Worm (Caenorhabditis elegans) whole organism, early embryonic: ENCODE results near the gene fubl-3.

Experiments used
- B0310.2 ChIP-seq: sonication (generic microtip); optimal IDR thresholded peaks from 2 replicates; lab custom pipeline; 2016; ENCODE audit warnings: mild to moderate bottlenecking, missing genetic modification characterization, missing compliant biosample characterization
- F13C5.2 ChIP-seq: sonication (generic microtip); optimal IDR thresholded peaks from 2 replicates; lab custom pipeline; 2017; ENCODE audit warnings: mild to moderate bottlenecking, missing genetic modification characterization, inconsistent platforms, missing compliant biosample characterization
- aly-1 ChIP-seq: sonication (generic microtip); optimal IDR thresholded peaks from 2 replicates; lab custom pipeline; 2016; ENCODE audit warnings: missing genetic modification characterization, missing compliant biosample characterization
- ama-1 ChIP-seq: fragments of 150-350 bp; optimal IDR thresholded peaks from 2 replicates; lab custom pipeline; 2014
- ceh-13 ChIP-seq: fragments of 200-800 bp; sonication (Bioruptor generic); optimal IDR thresholded peaks from 2 replicates; lab custom pipeline; 2018; ENCODE audit warnings: mild to moderate bottlenecking, missing genetic modification characterization, missing compliant biosample characterization
- ceh-36 ChIP-seq: sonication (generic microtip); optimal IDR thresholded peaks from 2 replicates; lab custom pipeline; 2016; ENCODE audit warnings: missing genetic modification characterization, inconsistent platforms, missing compliant biosample characterization
- ets-7 ChIP-seq: sonication (generic microtip); optimal IDR thresholded peaks from 2 replicates; lab custom pipeline; 2016; ENCODE audit warnings: missing genotype, missing genetic modification characterization, missing compliant biosample characterization
- flt-1 ChIP-seq: fragments of 200-800 bp; sonication (Bioruptor generic); IDR thresholded peaks from 2 replicates; pipeline ENCODE4 v1.3.6; 2022; ENCODE audit warnings: missing genetic modification characterization, missing compliant biosample characterization
- hmbx-1 ChIP-seq: sonication (generic microtip); optimal IDR thresholded peaks from 2 replicates; lab custom pipeline; 2016; ENCODE audit warnings: mild to moderate bottlenecking, missing genetic modification characterization, missing compliant biosample characterization
- hmg-4 ChIP-seq: fragments of 200-800 bp; sonication (Bioruptor generic); optimal IDR thresholded peaks from 2 replicates; lab custom pipeline; 2018; ENCODE audit warnings: mild to moderate bottlenecking, missing genetic modification characterization, missing compliant biosample characterization
- hnd-1 ChIP-seq: sonication (generic microtip); optimal IDR thresholded peaks from 2 replicates; lab custom pipeline; 2016; ENCODE audit warnings: missing genetic modification characterization, missing compliant biosample characterization
- pes-1 ChIP-seq: fragments of 200-800 bp; sonication (Bioruptor generic); IDR thresholded peaks from 2 replicates; pipeline ENCODE4 v1.3.6; 2022; ENCODE audit warnings: missing genetic modification reagents, missing genetic modification characterization, missing compliant biosample characterization
- scrt-1 ChIP-seq: fragments of 200-800 bp; sonication (Bioruptor generic); IDR thresholded peaks from 2 replicates; pipeline ENCODE4 v1.3.6; 2022; ENCODE audit warnings: missing genetic modification characterization, missing compliant biosample characterization
- sea-1 ChIP-seq: fragments of 200-800 bp; sonication (Bioruptor generic); conservative IDR thresholded peaks from 2 replicates; pipeline ENCODE4 v1.3.6; 2022; ENCODE audit warnings: missing genetic modification characterization, missing compliant biosample characterization
- tbx-11 ChIP-seq: fragments of 200-800 bp; sonication (Bioruptor generic); IDR thresholded peaks from 2 replicates; pipeline ENCODE4 v1.3.6; 2022; ENCODE audit warnings: missing genetic modification characterization, missing compliant biosample characterization
- tbx-37 ChIP-seq: fragments of 200-800 bp; sonication (Bioruptor generic); conservative IDR thresholded peaks from 2 replicates; pipeline ENCODE4 v1.3.6; 2022; ENCODE audit warnings: missing genetic modification reagents, missing genetic modification characterization, missing compliant biosample characterization
- tra-4 ChIP-seq: sonication (generic microtip); optimal IDR thresholded peaks from 2 replicates; lab custom pipeline; 2017; ENCODE audit warnings: missing genetic modification characterization, missing compliant biosample characterization

Gene fubl-3

DNA sequence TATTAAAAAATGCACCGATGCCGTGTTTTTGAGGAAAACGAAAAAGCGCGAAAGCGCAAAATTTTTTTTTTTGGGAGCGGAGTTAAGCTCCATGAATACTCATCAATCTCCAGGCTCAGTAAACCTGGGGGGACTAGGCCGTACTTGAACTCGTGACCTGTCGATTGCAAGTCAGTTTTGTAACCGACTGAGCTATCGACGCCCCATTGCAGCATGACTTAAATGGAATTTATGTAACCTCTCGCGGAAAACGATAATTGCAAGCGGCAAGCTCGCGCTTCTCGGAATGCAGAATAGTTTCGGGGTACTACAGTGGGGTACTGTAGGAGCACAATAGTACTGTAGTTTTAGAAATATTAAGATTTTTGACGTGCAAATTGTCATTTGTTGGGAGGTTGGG is 33.8 kb upstream of the fubl-3 start:
- TF ChIP-seq aly-1 (tag; lab: Kevin White, UChicago) (no peak), scrt-1 (no peak), F13C5.2 (tag; lab: Kevin White, UChicago) (no peak), sea-1 (no peak), hmbx-1 (tag; lab: Kevin White, UChicago) (no peak), pes-1 (no peak), ama-1 (lab: Kevin White, UChicago) (no peak), ceh-36 (tag; lab: Kevin White, UChicago) (no peak), ets-7 (tag; lab: Kevin White, UChicago) (no peak), tbx-11 (GFP tag; lab: Robert Waterston, UW) (no peak), flt-1 (no peak), hnd-1 (tag; lab: Kevin White, UChicago) (no peak), B0310.2 (no peak), hmg-4 (GFP tag; lab: Kevin White, UChicago) (no peak), tbx-37 (no peak), ceh-13 (GFP tag; lab: Kevin White, UChicago) (no peak), tra-4 (no peak)

ce11 chrX:17401264-17401663 is 33.0 kb upstream of the fubl-3 start, which contains the start of gene F11C7.6:
F11C7.6 (plus strand) TSS chrX:17401564.
- TF ChIP-seq F13C5.2 (tag; lab: Kevin White, UChicago) (no peak), hmg-4 (GFP tag; lab: Kevin White, UChicago) (no peak), scrt-1 (no peak), sea-1 (no peak), ets-7 (tag; lab: Kevin White, UChicago) (no peak), B0310.2 (no peak), hmbx-1 (tag; lab: Kevin White, UChicago) (no peak), ama-1 (lab: Kevin White, UChicago) (no peak), ceh-13 (GFP tag; lab: Kevin White, UChicago) (no peak)

DNA sequence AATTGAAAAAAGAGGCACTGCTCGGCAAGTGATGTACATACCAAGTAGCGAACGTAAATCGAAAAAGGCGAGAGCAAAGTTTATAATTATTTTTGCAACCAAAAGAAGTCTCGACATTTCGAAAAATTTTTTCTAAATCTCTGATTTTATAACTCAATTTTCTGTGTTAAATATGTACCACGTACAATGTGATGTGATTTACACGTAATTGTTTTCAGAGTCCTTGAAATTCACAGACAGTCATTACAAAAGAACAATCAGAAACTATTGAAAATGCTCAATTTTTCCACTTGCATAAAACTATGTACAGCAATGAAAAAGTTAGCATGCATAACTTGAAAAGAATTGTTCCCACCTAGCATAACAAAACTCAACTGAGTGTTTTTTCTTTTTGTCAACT is 31.2 kb upstream of the fubl-3 start:
- TF ChIP-seq F13C5.2 (tag; lab: Kevin White, UChicago) (no peak), hmg-4 (GFP tag; lab: Kevin White, UChicago) (no peak), ceh-36 (tag; lab: Kevin White, UChicago) (no peak), flt-1 (no peak), hnd-1 (tag; lab: Kevin White, UChicago) (no peak), ets-7 (tag; lab: Kevin White, UChicago) (no peak), pes-1 (no peak), aly-1 (tag; lab: Kevin White, UChicago) (no peak), B0310.2 (no peak), ama-1 (lab: Kevin White, UChicago) (no peak), scrt-1 (no peak), tbx-11 (GFP tag; lab: Robert Waterston, UW) (no peak), sea-1 (no peak), tbx-37 (no peak), hmbx-1 (tag; lab: Kevin White, UChicago) (no peak), tra-4 (no peak), ceh-13 (GFP tag; lab: Kevin White, UChicago) (no peak)

DNA sequence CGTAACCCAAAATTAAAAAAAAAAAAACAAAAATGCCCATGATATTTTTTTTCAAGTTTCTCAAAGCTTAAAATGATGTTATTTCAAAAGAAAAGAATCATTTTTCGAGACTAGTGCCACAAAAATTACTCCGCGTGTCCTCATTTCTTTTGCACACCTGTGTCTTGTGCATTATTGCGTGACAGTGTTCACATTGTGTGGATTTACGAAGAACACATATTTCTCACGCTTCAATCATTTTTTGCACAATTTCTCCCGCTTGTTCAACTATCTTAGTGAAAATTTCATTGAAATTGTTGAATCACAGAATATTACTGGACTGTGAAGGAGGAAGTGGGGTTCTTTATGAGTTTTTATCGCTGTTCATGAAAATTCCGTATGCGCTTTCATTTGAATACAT is 25.4 kb upstream of the fubl-3 start:
- TF ChIP-seq ceh-36 (tag; lab: Kevin White, UChicago) (no peak), hmbx-1 (tag; lab: Kevin White, UChicago) (no peak), sea-1 (no peak), F13C5.2 (tag; lab: Kevin White, UChicago) (no peak), hnd-1 (tag; lab: Kevin White, UChicago) (no peak), ama-1 (lab: Kevin White, UChicago) (no peak), tra-4 (no peak), flt-1 (no peak), ceh-13 (GFP tag; lab: Kevin White, UChicago) (no peak), ets-7 (tag; lab: Kevin White, UChicago) (no peak), hmg-4 (GFP tag; lab: Kevin White, UChicago) (no peak), tbx-37 (no peak), B0310.2 (no peak), pes-1 (no peak), aly-1 (tag; lab: Kevin White, UChicago) (no peak)

ce11 chrX:17412642-17413041 is 21.6 kb upstream of the fubl-3 start:
- TF ChIP-seq flt-1 (no peak), scrt-1 (no peak), ets-7 (tag; lab: Kevin White, UChicago) (no peak), F13C5.2 (tag; lab: Kevin White, UChicago) (no peak)

- TF ChIP-seq F13C5.2 (tag; lab: Kevin White, UChicago), result no peak
- TF ChIP-seq sea-1, result no peak
- no peak for TF ChIP-seq aly-1 (tag; lab: Kevin White, UChicago)
- TF ChIP-seq B0310.2, result no peak
- no peak for TF ChIP-seq tbx-37
- TF ChIP-seq pes-1, result no peak
- no peak for TF ChIP-seq hmbx-1 (tag; lab: Kevin White, UChicago)
- no peak for TF ChIP-seq scrt-1
- no peak for TF ChIP-seq ama-1 (lab: Kevin White, UChicago)
- TF ChIP-seq tbx-11 (GFP tag; lab: Robert Waterston, UW), result no peak
- TF ChIP-seq flt-1, result no peak
- TF ChIP-seq ets-7 (tag; lab: Kevin White, UChicago), result no peak
- TF ChIP-seq ceh-13 (GFP tag; lab: Kevin White, UChicago), result no peak
- TF ChIP-seq hnd-1 (tag; lab: Kevin White, UChicago), result no peak
- no peak for TF ChIP-seq tra-4
- TF ChIP-seq ceh-36 (tag; lab: Kevin White, UChicago), result no peak
- TF ChIP-seq hmg-4 (GFP tag; lab: Kevin White, UChicago), result no peak
Measured at ce11 chrX:17413868-17414267, 20.4 kb upstream of the fubl-3 start, which contains the start of gene crb-1. crb-1 (minus strand) TSS chrX:17414014.

ce11 chrX:17417505-17418004 is 16.7 kb upstream of the fubl-3 start:
- TF ChIP-seq ets-7 (tag; lab: Kevin White, UChicago), result no peak
